Fruit fly (Drosophila melanogaster) whole organism, embryonic: ENCODE measurements around the gene cv-c.

ENCODE experiments used
- Abd-B ChIP-seq: fragments of 200-800 bp; sonication (Bioruptor generic); optimal IDR thresholded peaks from 2 replicates; lab custom pipeline; 2018; ENCODE audit warnings: missing biosample characterization, mild to moderate bottlenecking, missing genetic modification characterization, moderate library complexity
- Bteb2 ChIP-seq: fragments of 200-800 bp; sonication (Bioruptor generic); optimal IDR thresholded peaks from 2 replicates; lab custom pipeline; 2016; ENCODE audit warnings: missing biosample characterization, missing genetic modification characterization
- CG10274 ChIP-seq: fragments of 200-800 bp; sonication (Bioruptor generic); optimal IDR thresholded peaks from 3 replicates; lab custom pipeline; 2017; ENCODE audit warnings: missing biosample characterization, mild to moderate bottlenecking, missing genetic modification characterization
- CG11247 ChIP-seq: fragments of 200-800 bp; sonication (Bioruptor generic); IDR thresholded peaks from 2 replicates; pipeline ENCODE4 v1.3.6; 2022; ENCODE audit warnings: missing biosample characterization, missing genetic modification characterization
- CG11456 ChIP-seq: fragments of 200-800 bp; sonication (Bioruptor generic); IDR thresholded peaks from 3 replicates; pipeline ENCODE4 v1.3.6; 2022; ENCODE audit warnings: missing biosample characterization, missing genetic modification characterization
- CG13775 ChIP-seq: fragments of 200-800 bp; sonication (Bioruptor generic); optimal IDR thresholded peaks from 3 replicates; lab custom pipeline; 2017; ENCODE audit warnings: missing biosample characterization, mild to moderate bottlenecking, missing genetic modification characterization
- CG14014 ChIP-seq: fragments of 200-800 bp; sonication (Bioruptor generic); IDR thresholded peaks from 2 replicates; pipeline ENCODE4 v1.3.6; 2022; ENCODE audit warnings: missing biosample characterization, missing genetic modification characterization
- CG15514 ChIP-seq: fragments of 200-800 bp; sonication (Bioruptor generic); optimal IDR thresholded peaks from 3 replicates; lab custom pipeline; 2017; ENCODE audit warnings: missing biosample characterization, missing genetic modification characterization, mild to moderate bottlenecking, moderate library complexity, missing genetic modification reagents
- CG16863 ChIP-seq: fragments of 200-800 bp; sonication (Bioruptor generic); optimal IDR thresholded peaks from 3 replicates; lab custom pipeline; 2016; ENCODE audit warnings: missing biosample characterization, missing genetic modification characterization
- CG17385 ChIP-seq: fragments of 200-800 bp; sonication (Bioruptor generic); optimal IDR thresholded peaks from 3 replicates; lab custom pipeline; 2018; ENCODE audit warnings: missing biosample characterization, mild to moderate bottlenecking, missing genetic modification characterization
- CG32767 ChIP-seq: fragments of 200-800 bp; sonication (Bioruptor generic); IDR thresholded peaks from 2 replicates; pipeline ENCODE4 v1.3.6; 2022; ENCODE audit warnings: missing biosample characterization, missing genetic modification characterization
- CG4282 ChIP-seq: fragments of 200-800 bp; sonication (Bioruptor generic); optimal IDR thresholded peaks from 2 replicates; lab custom pipeline; 2016; ENCODE audit warnings: missing biosample characterization, missing genetic modification characterization
- CG5245 ChIP-seq: fragments of 200-800 bp; sonication (Bioruptor generic); optimal IDR thresholded peaks from 3 replicates; lab custom pipeline; 2016; ENCODE audit warnings: missing biosample characterization, missing genetic modification characterization
- CG7271 ChIP-seq: fragments of 200-800 bp; sonication (Bioruptor generic); optimal IDR thresholded peaks from 2 replicates; lab custom pipeline; 2018; ENCODE audit warnings: missing biosample characterization, mild to moderate bottlenecking, missing genetic modification characterization, moderate library complexity
- CG7357 ChIP-seq: fragments of 200-800 bp; sonication (Bioruptor generic); IDR thresholded peaks from 3 replicates; pipeline ENCODE4 v1.3.6; 2022; ENCODE audit warnings: missing biosample characterization, missing genetic modification characterization
- CG7786 ChIP-seq: fragments of 200-800 bp; sonication (Bioruptor generic); optimal IDR thresholded peaks from 2 replicates; lab custom pipeline; 2016; ENCODE audit warnings: missing biosample characterization, missing genetic modification characterization
- CG7839 ChIP-seq: fragments of 200-800 bp; sonication (Bioruptor generic); optimal IDR thresholded peaks from 3 replicates; lab custom pipeline; 2018; ENCODE audit warnings: missing biosample characterization, mild to moderate bottlenecking, missing genetic modification characterization, moderate library complexity
- CG8924 ChIP-seq: fragments of 200-800 bp; optimal IDR thresholded peaks from 3 replicates; lab custom pipeline; 2019; ENCODE audit warnings: missing biosample characterization, mild to moderate bottlenecking, missing genetic modification characterization, moderate library complexity
- CG8944 ChIP-seq: fragments of 200-800 bp; sonication (Bioruptor generic); optimal IDR thresholded peaks from 3 replicates; lab custom pipeline; 2016; ENCODE audit warnings: missing biosample characterization, missing genetic modification characterization
- CG9215 ChIP-seq: fragments of 200-800 bp; sonication (Bioruptor generic); IDR thresholded peaks from 2 replicates; pipeline ENCODE4 v1.3.6; 2022; ENCODE audit warnings: missing biosample characterization, missing genetic modification characterization
- Dll ChIP-seq: fragments of 200-800 bp; sonication (Bioruptor generic); IDR thresholded peaks from 4 replicates; pipeline ENCODE4 v1.3.6; 2022; ENCODE audit warnings: missing biosample characterization, missing genetic modification characterization; ENCODE audit not compliant: partially characterized antibody
- Hey ChIP-seq: fragments of 200-800 bp; sonication (Bioruptor generic); optimal IDR thresholded peaks from 3 replicates; lab custom pipeline; 2018; ENCODE audit warnings: missing biosample characterization, mild to moderate bottlenecking, missing genetic modification characterization
- Hr39 ChIP-seq: fragments of >200 bp; optimal IDR thresholded peaks from 2 replicates; lab custom pipeline; 2017
- Nf-YC ChIP-seq: fragments of 200-800 bp; optimal IDR thresholded peaks from 3 replicates; lab custom pipeline; 2019; ENCODE audit warnings: missing biosample characterization, mild to moderate bottlenecking, missing genetic modification characterization, moderate library complexity
- Sry-β ChIP-seq: fragments of 200-800 bp; sonication (Bioruptor generic); optimal IDR thresholded peaks from 2 replicates; lab custom pipeline; 2018; ENCODE audit warnings: missing biosample characterization, mild to moderate bottlenecking, missing genetic modification characterization, moderate library complexity
- Xbp1 ChIP-seq: fragments of 200-800 bp; sonication (Bioruptor generic); optimal IDR thresholded peaks from 3 replicates; lab custom pipeline; 2016; ENCODE audit warnings: missing biosample characterization, mild to moderate bottlenecking, missing genetic modification characterization
- Xrp1 ChIP-seq: fragments of 200-800 bp; sonication (Bioruptor generic); IDR thresholded peaks from 2 replicates; pipeline ENCODE4 v1.3.6; 2022; ENCODE audit warnings: missing biosample characterization, missing genetic modification characterization
- ash1 ChIP-seq: fragments of 200-800 bp; sonication (Bioruptor generic); optimal IDR thresholded peaks from 2 replicates; lab custom pipeline; 2018; ENCODE audit warnings: missing biosample characterization, mild to moderate bottlenecking, missing genetic modification characterization
- br ChIP-seq: fragments of >200 bp; optimal IDR thresholded peaks from 2 replicates; lab custom pipeline; 2017
- cg ChIP-seq: fragments of 200-800 bp; sonication (Bioruptor generic); optimal IDR thresholded peaks from 3 replicates; lab custom pipeline; 2019; ENCODE audit warnings: missing biosample characterization, mild to moderate bottlenecking, missing genetic modification characterization, moderate library complexity
- cwo ChIP-seq: fragments of 200-800 bp; sonication (Bioruptor generic); optimal IDR thresholded peaks from 3 replicates; lab custom pipeline; 2017; ENCODE audit warnings: missing biosample characterization, missing genetic modification characterization, mild to moderate bottlenecking, moderate library complexity, missing genetic modification reagents
- da ChIP-seq: fragments of 200-800 bp; sonication (Bioruptor generic); optimal IDR thresholded peaks from 2 replicates; lab custom pipeline; 2016; ENCODE audit warnings: missing biosample characterization, missing genetic modification characterization
- ems ChIP-seq: fragments of 200-800 bp; sonication (Bioruptor generic); optimal IDR thresholded peaks from 3 replicates; lab custom pipeline; 2016; ENCODE audit warnings: missing biosample characterization, missing genetic modification characterization
- fd3F ChIP-seq: fragments of 200-800 bp; sonication (Bioruptor generic); optimal IDR thresholded peaks from 2 replicates; lab custom pipeline; 2018; ENCODE audit warnings: missing biosample characterization, mild to moderate bottlenecking, missing genetic modification characterization, moderate library complexity
- ftz-f1 ChIP-seq: fragments of 200-800 bp; sonication (Bioruptor generic); optimal IDR thresholded peaks from 2 replicates; lab custom pipeline; 2016; ENCODE audit warnings: missing biosample characterization, missing genetic modification characterization
- gcm2 ChIP-seq: fragments of 200-800 bp; sonication (Bioruptor generic); optimal IDR thresholded peaks from 2 replicates; lab custom pipeline; 2016; ENCODE audit warnings: missing biosample characterization, missing genetic modification characterization
- grau ChIP-seq: fragments of 200-800 bp; optimal IDR thresholded peaks from 3 replicates; lab custom pipeline; 2019; ENCODE audit warnings: missing biosample characterization, mild to moderate bottlenecking, missing genetic modification characterization, moderate library complexity
- hth ChIP-seq: fragments of >200 bp; optimal IDR thresholded peaks from 2 replicates; lab custom pipeline; 2017; ENCODE audit warnings: inconsistent platforms
- inv ChIP-seq: fragments of 200-800 bp; sonication (Bioruptor generic); IDR thresholded peaks from 2 replicates; pipeline ENCODE4 v1.3.6; 2022; ENCODE audit warnings: missing biosample characterization, missing genetic modification characterization; ENCODE audit not compliant: partially characterized antibody
- kni ChIP-seq: fragments of 200-800 bp; sonication (Bioruptor generic); optimal IDR thresholded peaks from 3 replicates; lab custom pipeline; 2017; ENCODE audit warnings: mild to moderate bottlenecking, missing biosample characterization, missing genetic modification reagents, missing genetic modification characterization
- lab ChIP-seq: fragments of 200-800 bp; sonication (Bioruptor generic); optimal IDR thresholded peaks from 3 replicates; lab custom pipeline; 2017; ENCODE audit warnings: missing biosample characterization, missing genetic modification characterization, mild to moderate bottlenecking, moderate library complexity, missing genetic modification reagents
- pb ChIP-seq: fragments of 200-800 bp; sonication (Bioruptor generic); optimal IDR thresholded peaks from 3 replicates; lab custom pipeline; 2016; ENCODE audit warnings: missing biosample characterization, missing genetic modification characterization
- prd ChIP-seq, 3 experiments: fragments of >200 bp in 2 of 3; fragments of 200-800 bp in 1 of 3; sonication (Bioruptor generic) in 1 of 3; optimal IDR thresholded peaks in 2 of 3; IDR thresholded peaks in 1 of 3; 2 replicates in 2 of 3; 3 replicates in 1 of 3; pipeline versions ENCODE4 v1.3.6 to Lab custom; 2017 to 2022; ENCODE audit warnings: missing biosample characterization in 1 of 3, missing genetic modification characterization in 1 of 3
- ro ChIP-seq: fragments of 200-800 bp; sonication (Bioruptor generic); IDR thresholded peaks from 2 replicates; pipeline ENCODE4 v1.3.6; 2022; ENCODE audit warnings: missing biosample characterization, missing genetic modification characterization
- schlank ChIP-seq: fragments of 200-800 bp; sonication (Bioruptor generic); optimal IDR thresholded peaks from 2 replicates; lab custom pipeline; 2018; ENCODE audit warnings: missing biosample characterization, mild to moderate bottlenecking, missing genetic modification characterization
- sisA ChIP-seq: fragments of 200-800 bp; sonication (Bioruptor generic); IDR thresholded peaks from 2 replicates; pipeline ENCODE4 v1.3.6; 2022; ENCODE audit warnings: missing biosample characterization, missing genetic modification characterization
- sna ChIP-seq: fragments of 200-800 bp; sonication (Bioruptor generic); IDR thresholded peaks from 2 replicates; pipeline ENCODE4 v1.3.6; 2022; ENCODE audit warnings: missing biosample characterization, missing genetic modification characterization; ENCODE audit not compliant: partially characterized antibody
- trh ChIP-seq: fragments of 200-800 bp; sonication (Bioruptor generic); optimal IDR thresholded peaks from 2 replicates; lab custom pipeline; 2016; ENCODE audit warnings: missing biosample characterization, missing genetic modification characterization
- vfl ChIP-seq: fragments of 200-800 bp; sonication (Bioruptor generic); optimal IDR thresholded peaks from 2 replicates; lab custom pipeline; 2016; ENCODE audit warnings: missing biosample characterization, missing genetic modification characterization
- vvl ChIP-seq: fragments of 200-800 bp; sonication (Bioruptor generic); IDR thresholded peaks from 2 replicates; pipeline ENCODE4 v1.3.6; 2022; ENCODE audit warnings: missing biosample characterization, missing genetic modification characterization
- zf30C ChIP-seq: fragments of 200-800 bp; sonication (Bioruptor generic); optimal IDR thresholded peaks from 3 replicates; lab custom pipeline; 2018; ENCODE audit warnings: missing biosample characterization, mild to moderate bottlenecking, missing genetic modification characterization

cv-c gene

DNA sequence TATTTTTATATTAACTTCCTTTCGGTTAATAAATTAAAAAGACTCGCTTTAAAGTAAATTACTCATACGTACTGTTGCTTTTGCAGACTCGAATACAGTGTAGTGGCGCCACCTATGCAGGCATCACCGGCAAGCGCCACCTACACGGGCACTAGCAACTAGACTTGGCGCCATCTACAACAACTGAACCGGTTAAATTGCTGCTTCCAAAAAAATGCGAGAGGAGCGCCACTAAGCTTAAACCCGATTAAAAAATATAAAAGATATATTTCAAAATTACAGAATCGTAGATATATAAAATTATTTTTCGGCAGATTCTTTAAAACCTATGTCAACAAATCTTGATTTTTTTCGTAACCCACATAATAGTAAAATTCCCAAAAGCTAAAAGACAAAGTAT, 90.2 kb downstream of the cv-c start (continued):
- TF ChIP-seq Xrp1 (GFP tag; lab: Robert Waterston, UW) (peak; percentile 69), CG11247 (GFP tag; lab: Robert Waterston, UW) (peak; percentile 97), schlank (tag; lab: Kevin White, UChicago) (no peak), cg (no peak), CG7271 (tag; lab: Kevin White, UChicago) (peak; percentile 47), inv (GFP tag; lab: Robert Waterston, UW) (no peak; the same call in 1 of the 2 replicates), pb (GFP tag; lab: Kevin White, UChicago) (no peak), hth (lab: Kevin White, UChicago) (no peak), Hey (no peak), CG4282 (GFP tag; lab: Kevin White, UChicago) (no peak), gcm2 (GFP tag; lab: Kevin White, UChicago) (no peak), ro (GFP tag; lab: Robert Waterston, UW) (peak; percentile 57; the same call in 1 of the 2 replicates), Nf-YC (tag; lab: Kevin White, UChicago) (peak; percentile 76), grau (tag; lab: Kevin White, UChicago) (peak; percentile 72), CG9215 (GFP tag; lab: Robert Waterston, UW) (peak; percentile 77), zf30C (GFP tag; lab: Kevin White, UChicago) (no peak), Abd-B (GFP tag; lab: Kevin White, UChicago) (peak; percentile 19), sna (no peak), Bteb2 (no peak), ems (GFP tag; lab: Kevin White, UChicago) (peak; percentile 85), prd (optimal IDR thresholded peaks at IDR 0.05; lab: Kevin White, UChicago) (no peak), prd (GFP tag; IDR thresholded peaks at IDR 0.05; lab: Robert Waterston, UW) (peak; percentile 92), CG7357 (GFP tag; lab: Robert Waterston, UW) (peak; percentile 62; the same call in 2 of the 3 replicates), br (lab: Kevin White, UChicago) (no peak), Hr39 (lab: Kevin White, UChicago) (no peak), da (GFP tag; lab: Kevin White, UChicago) (peak; percentile 42), sisA (GFP tag; lab: Robert Waterston, UW) (peak; percentile 93), CG17385 (GFP tag; lab: Kevin White, UChicago) (peak; percentile 39), Sry-β (peak; percentile 20), CG7786 (GFP tag; lab: Kevin White, UChicago) (peak; percentile 34), Dll (GFP tag; lab: Robert Waterston, UW) (no peak), vfl (GFP tag; lab: Kevin White, UChicago) (peak; percentile 22), CG16863 (GFP tag; lab: Kevin White, UChicago) (peak; percentile 69), CG11456 (peak; percentile 99), CG10274 (GFP tag; lab: Kevin White, UChicago) (peak; percentile 54), fd3F (GFP tag; lab: Kevin White, UChicago) (peak; percentile 37), CG8944 (GFP tag; lab: Kevin White, UChicago) (peak; percentile 56), CG14014 (GFP tag; lab: Robert Waterston, UW) (peak; percentile 76), ash1 (GFP tag; lab: Kevin White, UChicago) (peak; percentile 34), cwo (GFP tag; lab: Kevin White, UChicago) (peak; percentile 41), CG13775 (GFP tag; lab: Kevin White, UChicago) (peak; percentile 38), CG8924 (tag; lab: Kevin White, UChicago) (no peak), CG15514 (GFP tag; lab: Kevin White, UChicago) (peak; percentile 64), CG32767 (GFP tag; lab: Robert Waterston, UW) (peak; percentile 33; the same call in 1 of the 2 replicates), CG5245 (GFP tag; lab: Kevin White, UChicago) (peak; percentile 98), CG7839 (peak; percentile 87), kni (GFP tag; lab: Kevin White, UChicago) (peak; percentile 75), vvl (peak; percentile 94), ftz-f1 (GFP tag; lab: Kevin White, UChicago) (no peak), Xbp1 (GFP tag; lab: Kevin White, UChicago) (peak; percentile 86), trh (GFP tag; lab: Kevin White, UChicago) (no peak), lab (GFP tag; lab: Kevin White, UChicago) (peak; percentile 90)
